Worm (Caenorhabditis elegans) whole organism, L3 larva: Measurements from ENCODE around the gene nspg-1.

ENCODE experiments used
- aly-2 ChIP-seq: fragments of 150-350 bp; optimal IDR thresholded peaks from 2 replicates; lab custom pipeline; 2014; ENCODE audit warnings: missing biosample characterization, missing genetic modification characterization
- jun-1 ChIP-seq: fragments of 150-350 bp; optimal IDR thresholded peaks from 2 replicates; lab custom pipeline; 2014; ENCODE audit warnings: missing biosample characterization, missing genetic modification reagents, missing genetic modification characterization
- mml-1 ChIP-seq: fragments of 150-350 bp; sonication (generic microtip); optimal IDR thresholded peaks from 3 replicates; lab custom pipeline; 2014; ENCODE audit warnings: missing biosample characterization, missing genetic modification characterization
- nhr-12 ChIP-seq: fragments of 150-350 bp; optimal IDR thresholded peaks from 2 replicates; lab custom pipeline; 2014; ENCODE audit warnings: missing biosample characterization, missing genetic modification characterization
- pha-4 ChIP-seq: fragments of 150-350 bp; optimal IDR thresholded peaks from 2 replicates; lab custom pipeline; 2014; ENCODE audit warnings: missing biosample characterization, missing genetic modification reagents, missing genetic modification characterization
- tbx-2 ChIP-seq: sonication (generic microtip); optimal IDR thresholded peaks from 2 replicates; lab custom pipeline; 2016; ENCODE audit warnings: mild to moderate bottlenecking, missing genetic modification characterization, missing compliant biosample characterization
- ztf-11 ChIP-seq: fragments of 150-350 bp; optimal IDR thresholded peaks from 2 replicates; lab custom pipeline; 2014; ENCODE audit warnings: missing biosample characterization, missing genetic modification characterization

- TF ChIP-seq tbx-2 (peak; percentile 50), ztf-11 (tag; lab: Kevin White, UChicago) (no peak), pha-4 (peak; percentile 75), aly-2 (tag; lab: Kevin White, UChicago) (no peak), nhr-12 (tag; lab: Kevin White, UChicago) (no peak), jun-1 (tag; lab: Kevin White, UChicago) (no peak), mml-1 (tag; lab: Kevin White, UChicago) (no peak)
Measured at ce11 chrV:12814481-12814882, 53.4 kb downstream of the nspg-1 start.
